Fruit fly (Drosophila melanogaster) whole organism, embryonic: ENCODE measurements around the gene gammaTub37C.
A peak's percentile ranks its signal among the peaks of the same experiment; 100 is the strongest.

ENCODE experiments used
- Aef1 ChIP-seq: fragments of 200-800 bp; sonication (Bioruptor generic); IDR thresholded peaks from 3 replicates; pipeline ENCODE4 v1.3.6; 2022; ENCODE audit warnings: missing biosample characterization, missing genetic modification characterization
- CG10462 ChIP-seq: fragments of 200-800 bp; sonication (Bioruptor generic); optimal IDR thresholded peaks from 2 replicates; lab custom pipeline; 2016; ENCODE audit warnings: missing biosample characterization, missing genetic modification characterization
- CG10543 ChIP-seq: fragments of 200-800 bp; sonication (Bioruptor generic); optimal IDR thresholded peaks from 3 replicates; lab custom pipeline; 2017; ENCODE audit warnings: missing biosample characterization, mild to moderate bottlenecking, missing genetic modification characterization, moderate library complexity
- CG10565 ChIP-seq: fragments of 200-800 bp; sonication (Bioruptor generic); optimal IDR thresholded peaks from 3 replicates; lab custom pipeline; 2016; ENCODE audit warnings: missing biosample characterization, mild to moderate bottlenecking, missing genetic modification characterization
- CG11456 ChIP-seq: fragments of 200-800 bp; sonication (Bioruptor generic); IDR thresholded peaks from 3 replicates; pipeline ENCODE4 v1.3.6; 2022; ENCODE audit warnings: missing biosample characterization, missing genetic modification characterization
- CG12104 ChIP-seq: fragments of 200-800 bp; sonication (Bioruptor generic); optimal IDR thresholded peaks from 3 replicates; lab custom pipeline; 2016; ENCODE audit warnings: missing biosample characterization, missing genetic modification characterization
- CG12155 ChIP-seq: fragments of 200-800 bp; sonication (Bioruptor generic); optimal IDR thresholded peaks from 3 replicates; lab custom pipeline; 2016; ENCODE audit warnings: missing biosample characterization, missing genetic modification characterization
- CG1233 ChIP-seq: fragments of 200-800 bp; sonication (Bioruptor generic); optimal IDR thresholded peaks from 4 replicates; lab custom pipeline; 2018; ENCODE audit warnings: missing biosample characterization, mild to moderate bottlenecking, missing genetic modification characterization
- CG12659 ChIP-seq: fragments of 200-800 bp; sonication (Bioruptor generic); optimal IDR thresholded peaks from 3 replicates; lab custom pipeline; 2017; ENCODE audit warnings: mild to moderate bottlenecking, missing biosample characterization, missing genetic modification reagents, missing genetic modification characterization
- CG13624 ChIP-seq: fragments of 200-800 bp; sonication (Bioruptor generic); optimal IDR thresholded peaks from 2 replicates; lab custom pipeline; 2016; ENCODE audit warnings: missing biosample characterization, missing genetic modification characterization
- CG13775 ChIP-seq: fragments of 200-800 bp; sonication (Bioruptor generic); optimal IDR thresholded peaks from 3 replicates; lab custom pipeline; 2017; ENCODE audit warnings: missing biosample characterization, mild to moderate bottlenecking, missing genetic modification characterization
- CG15269 ChIP-seq: fragments of 200-800 bp; sonication (Bioruptor generic); optimal IDR thresholded peaks from 2 replicates; lab custom pipeline; 2018; ENCODE audit warnings: missing biosample characterization, mild to moderate bottlenecking, missing genetic modification characterization, moderate library complexity
- CG18011 ChIP-seq: fragments of 200-800 bp; sonication (Bioruptor generic); optimal IDR thresholded peaks from 2 replicates; lab custom pipeline; 2017; ENCODE audit warnings: missing biosample characterization, missing genetic modification characterization, mild to moderate bottlenecking, moderate library complexity, missing genotype
- CG2678 ChIP-seq: fragments of 200-800 bp; sonication (Bioruptor generic); optimal IDR thresholded peaks from 3 replicates; lab custom pipeline; 2019; ENCODE audit warnings: missing biosample characterization, mild to moderate bottlenecking, missing genetic modification characterization, moderate library complexity
- CG31388 ChIP-seq: fragments of 200-800 bp; sonication (Bioruptor generic); optimal IDR thresholded peaks from 2 replicates; lab custom pipeline; 2016; ENCODE audit warnings: missing biosample characterization, missing genetic modification characterization
- CG32772 ChIP-seq: fragments of 200-800 bp; sonication (Bioruptor generic); IDR thresholded peaks from 2 replicates; pipeline ENCODE4 v1.3.6; 2022; ENCODE audit warnings: missing biosample characterization, missing genetic modification characterization
- CG3726 ChIP-seq: fragments of 200-800 bp; sonication (Bioruptor generic); IDR thresholded peaks from 3 replicates; pipeline ENCODE4, ENCODE4 v1.3.6; 2022; ENCODE audit warnings: missing biosample characterization, missing genetic modification characterization
- CG6175 ChIP-seq: fragments of 200-800 bp; sonication (Bioruptor generic); IDR thresholded peaks from 3 replicates; pipeline ENCODE4 v1.3.6; 2022; ENCODE audit warnings: missing biosample characterization, missing genetic modification characterization
- CG6254 ChIP-seq: fragments of 200-800 bp; sonication (Bioruptor generic); optimal IDR thresholded peaks from 3 replicates; lab custom pipeline; 2017; ENCODE audit warnings: mild to moderate bottlenecking, missing biosample characterization, missing genetic modification reagents, missing genetic modification characterization
- CG6689 ChIP-seq: fragments of 200-800 bp; sonication (Bioruptor generic); IDR thresholded peaks from 2 replicates; pipeline ENCODE4 v1.3.6; 2022; ENCODE audit warnings: missing biosample characterization, missing genetic modification characterization
- CG7786 ChIP-seq: fragments of 200-800 bp; sonication (Bioruptor generic); optimal IDR thresholded peaks from 2 replicates; lab custom pipeline; 2016; ENCODE audit warnings: missing biosample characterization, missing genetic modification characterization
- CG8290 ChIP-seq, 3 experiments: fragments of 200-800 bp; sonication (Bioruptor generic); optimal IDR thresholded peaks; 2 replicates each; lab custom pipeline; 2016 to 2019; ENCODE audit warnings: missing biosample characterization in 3 of 3, missing genetic modification characterization in 3 of 3, mild to moderate bottlenecking in 2 of 3, moderate library complexity in 1 of 3
- CG9215 ChIP-seq: fragments of 200-800 bp; sonication (Bioruptor generic); IDR thresholded peaks from 2 replicates; pipeline ENCODE4 v1.3.6; 2022; ENCODE audit warnings: missing biosample characterization, missing genetic modification characterization
- CG9817 ChIP-seq: fragments of 200-800 bp; sonication (Bioruptor generic); optimal IDR thresholded peaks from 2 replicates; lab custom pipeline; 2018; ENCODE audit warnings: missing biosample characterization, mild to moderate bottlenecking, missing genetic modification characterization, moderate library complexity
- Dek ChIP-seq: fragments of 200-800 bp; sonication (Bioruptor generic); optimal IDR thresholded peaks from 3 replicates; lab custom pipeline; 2019; ENCODE audit warnings: missing biosample characterization, mild to moderate bottlenecking, missing genetic modification characterization, moderate library complexity
- Dp ChIP-seq: fragments of 200-800 bp; sonication (Bioruptor generic); optimal IDR thresholded peaks from 2 replicates; lab custom pipeline; 2018; ENCODE audit warnings: missing biosample characterization, mild to moderate bottlenecking, missing genetic modification characterization, moderate library complexity
- Fer3 ChIP-seq: fragments of 200-800 bp; sonication (Bioruptor generic); optimal IDR thresholded peaks from 2 replicates; lab custom pipeline; 2018; ENCODE audit warnings: missing biosample characterization, mild to moderate bottlenecking, missing genetic modification characterization, moderate library complexity
- GATAe ChIP-seq: fragments of 200-800 bp; sonication (Bioruptor generic); conservative IDR thresholded peaks from 2 replicates; pipeline ENCODE4 v1.3.6; 2022; ENCODE audit warnings: missing biosample characterization, missing genetic modification characterization
- Hr39 ChIP-seq: fragments of >200 bp; optimal IDR thresholded peaks from 2 replicates; lab custom pipeline; 2017
- Hr78 ChIP-seq, 2 experiments: fragments of 200-800 bp in 1 of 2; fragments of >200 bp in 1 of 2; sonication (Bioruptor generic) in 1 of 2; optimal IDR thresholded peaks; 2 replicates each; lab custom pipeline; 2017 to 2019; ENCODE audit warnings: missing biosample characterization in 2 of 2, missing genetic modification characterization in 2 of 2, mild to moderate bottlenecking in 1 of 2, moderate library complexity in 1 of 2
- MTF-1 ChIP-seq: fragments of 200-800 bp; sonication (Bioruptor generic); optimal IDR thresholded peaks from 2 replicates; lab custom pipeline; 2018; ENCODE audit warnings: missing biosample characterization, mild to moderate bottlenecking, missing genetic modification characterization, borderline replicate concordance
- Pdp1 ChIP-seq, 2 experiments: fragments of 200-800 bp; sonication (Bioruptor generic); optimal IDR thresholded peaks; 3 replicates each; lab custom pipeline; 2016; ENCODE audit warnings: missing biosample characterization in 2 of 2, missing genetic modification characterization in 2 of 2, mild to moderate bottlenecking in 1 of 2, moderate library complexity in 1 of 2
- Rfx ChIP-seq: fragments of 200-800 bp; sonication (Bioruptor generic); IDR thresholded peaks from 2 replicates; pipeline ENCODE4 v1.3.6; 2022; ENCODE audit warnings: missing biosample characterization, missing genetic modification characterization
- Trl ChIP-seq, 3 experiments: fragments of >200 bp in 2 of 3; fragments of 200-800 bp in 1 of 3; sonication (Bioruptor generic) in 1 of 3; optimal IDR thresholded peaks; 2 replicates in 1 of 3; 3 replicates in 2 of 3; lab custom pipeline; 2016 to 2017; ENCODE audit warnings: missing biosample characterization in 1 of 3, missing genetic modification characterization in 1 of 3
- dm ChIP-seq: fragments of 200-800 bp; sonication (Bioruptor generic); optimal IDR thresholded peaks from 3 replicates; lab custom pipeline; 2016; ENCODE audit warnings: missing biosample characterization, missing genetic modification characterization
- dmrt99B ChIP-seq: fragments of 200-800 bp; sonication (Bioruptor generic); optimal IDR thresholded peaks from 2 replicates; lab custom pipeline; 2018; ENCODE audit warnings: missing biosample characterization, mild to moderate bottlenecking, missing genetic modification characterization, moderate library complexity
- ems ChIP-seq: fragments of 200-800 bp; sonication (Bioruptor generic); optimal IDR thresholded peaks from 3 replicates; lab custom pipeline; 2016; ENCODE audit warnings: missing biosample characterization, missing genetic modification characterization
- gcm ChIP-seq: fragments of 200-800 bp; sonication (Bioruptor generic); optimal IDR thresholded peaks from 2 replicates; lab custom pipeline; 2019; ENCODE audit warnings: missing biosample characterization, mild to moderate bottlenecking, missing genetic modification characterization, moderate library complexity
- gcm2 ChIP-seq: fragments of 200-800 bp; sonication (Bioruptor generic); optimal IDR thresholded peaks from 2 replicates; lab custom pipeline; 2016; ENCODE audit warnings: missing biosample characterization, missing genetic modification characterization
- gem ChIP-seq: fragments of 200-800 bp; sonication (Bioruptor generic); optimal IDR thresholded peaks from 2 replicates; lab custom pipeline; 2019; ENCODE audit warnings: missing biosample characterization, mild to moderate bottlenecking, missing genetic modification characterization, moderate library complexity
- gro ChIP-seq: fragments of 200-800 bp; sonication (Bioruptor generic); optimal IDR thresholded peaks from 2 replicates; lab custom pipeline; 2016; ENCODE audit warnings: missing biosample characterization, missing genetic modification characterization
- insv ChIP-seq, 2 experiments: fragments of 200-800 bp; sonication (Bioruptor generic); optimal IDR thresholded peaks; 3 replicates each; lab custom pipeline; 2016 to 2018; ENCODE audit warnings: missing biosample characterization in 2 of 2, missing genetic modification characterization in 2 of 2
- lab ChIP-seq: fragments of 200-800 bp; sonication (Bioruptor generic); optimal IDR thresholded peaks from 3 replicates; lab custom pipeline; 2017; ENCODE audit warnings: missing biosample characterization, missing genetic modification characterization, mild to moderate bottlenecking, moderate library complexity, missing genetic modification reagents
- mld ChIP-seq: fragments of 200-800 bp; sonication (Bioruptor generic); IDR thresholded peaks from 3 replicates; pipeline ENCODE4 v1.3.6; 2022; ENCODE audit warnings: missing biosample characterization, missing genetic modification characterization; ENCODE audit not compliant: partially characterized antibody
- nerfin-2 ChIP-seq: fragments of 200-800 bp; sonication (Bioruptor generic); IDR thresholded peaks from 2 replicates; pipeline ENCODE4 v1.3.6; 2022; ENCODE audit warnings: missing biosample characterization, missing genetic modification characterization; ENCODE audit not compliant: partially characterized antibody
- seq ChIP-seq: fragments of 200-800 bp; sonication (Bioruptor generic); IDR thresholded peaks from 2 replicates; pipeline ENCODE4 v1.3.6; 2022; ENCODE audit warnings: missing biosample characterization, missing genetic modification characterization
- usp ChIP-seq: fragments of >200 bp; optimal IDR thresholded peaks from 2 replicates; lab custom pipeline; 2017; ENCODE audit warnings: missing biosample characterization, missing genetic modification characterization
- wek ChIP-seq: fragments of 200-800 bp; sonication (Bioruptor generic); optimal IDR thresholded peaks from 3 replicates; lab custom pipeline; 2018; ENCODE audit warnings: missing biosample characterization, mild to moderate bottlenecking, missing genetic modification characterization, moderate library complexity

Gene gammaTub37C

DNA sequence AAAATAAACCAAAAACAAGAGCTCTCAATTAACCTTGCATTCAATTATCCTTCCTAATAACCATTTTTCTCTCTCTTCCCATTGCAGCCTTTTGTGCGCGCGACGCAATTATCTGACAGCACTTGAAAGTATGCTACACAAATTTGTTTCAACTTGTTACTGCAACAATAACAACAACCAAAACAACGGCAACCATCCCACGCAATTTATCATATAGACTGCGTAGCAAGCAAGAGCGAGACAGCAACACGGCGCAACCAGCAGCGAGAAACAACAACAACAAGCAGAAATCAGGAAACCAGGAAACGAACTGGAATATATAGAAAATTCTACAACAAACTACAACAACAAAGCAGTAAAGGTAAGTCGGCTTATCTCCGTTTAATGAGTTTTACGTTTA lies 19.5 kb downstream of the gammaTub37C start (continued):
- TF ChIP-seq wek (GFP tag; lab: Kevin White, UChicago) (no peak), gcm (no peak), lab (GFP tag; lab: Kevin White, UChicago) (no peak), Aef1 (GFP tag; lab: Robert Waterston, UW) (peak; percentile 61; the same call in 2 of the 3 replicates), CG8290 (GFP tag; optimal IDR thresholded peaks at IDR 0.05; lab: Kevin White, UChicago) (no peak), CG8290 (tag; optimal IDR thresholded peaks at IDR 0.05; lab: Kevin White, UChicago) (peak in 1 of 2 experiments; percentile 61), CG6175 (GFP tag; lab: Robert Waterston, UW) (peak; percentile 59; the same call in 2 of the 3 replicates), Trl (optimal IDR thresholded peaks at IDR 0.05; lab: Kevin White, UChicago) (no peak), Trl (GFP tag; optimal IDR thresholded peaks at IDR 0.05; lab: Kevin White, UChicago) (no peak), Fer3 (tag; lab: Kevin White, UChicago) (no peak), CG6689 (GFP tag; lab: Robert Waterston, UW) (no peak), gem (tag; lab: Kevin White, UChicago) (no peak), CG31388 (GFP tag; lab: Kevin White, UChicago) (no peak), CG10462 (GFP tag; lab: Kevin White, UChicago) (no peak), CG12104 (GFP tag; lab: Kevin White, UChicago) (no peak), CG2678 (tag; lab: Kevin White, UChicago) (no peak), CG3726 (GFP tag; lab: Robert Waterston, UW) (no peak), CG18011 (GFP tag; lab: Kevin White, UChicago) (no peak), Pdp1 (GFP tag; optimal IDR thresholded peaks at IDR 0.05; lab: Kevin White, UChicago) (no peak), CG10565 (GFP tag; lab: Kevin White, UChicago) (no peak), Hr39 (lab: Kevin White, UChicago) (no peak), CG12659 (no peak), CG32772 (GFP tag; lab: Robert Waterston, UW) (no peak), GATAe (GFP tag; lab: Robert Waterston, UW) (no peak), mld (no peak), gro (GFP tag; lab: Kevin White, UChicago) (no peak), insv (GFP tag; optimal IDR thresholded peaks at IDR 0.05; lab: Kevin White, UChicago) (no peak), usp (GFP tag; lab: Kevin White, UChicago) (no peak), CG11456 (GFP tag; lab: Robert Waterston, UW) (no peak), CG12155 (GFP tag; lab: Kevin White, UChicago) (no peak), ems (GFP tag; lab: Kevin White, UChicago) (no peak), CG9817 (no peak), gcm2 (GFP tag; lab: Kevin White, UChicago) (no peak), CG15269 (tag; lab: Kevin White, UChicago) (no peak), Rfx (GFP tag; lab: Robert Waterston, UW) (no peak), dm (GFP tag; lab: Kevin White, UChicago) (no peak), Dek (tag; lab: Kevin White, UChicago) (peak; percentile 11), dmrt99B (tag; lab: Kevin White, UChicago) (no peak), CG10543 (GFP tag; lab: Kevin White, UChicago) (no peak), CG7786 (GFP tag; lab: Kevin White, UChicago) (no peak), MTF-1 (GFP tag; lab: Kevin White, UChicago) (no peak), CG6254 (GFP tag; lab: Kevin White, UChicago) (no peak), CG13775 (no peak), nerfin-2 (no peak), CG9215 (GFP tag; lab: Robert Waterston, UW) (no peak), CG13624 (GFP tag; lab: Kevin White, UChicago) (peak; percentile 83), CG1233 (GFP tag; lab: Kevin White, UChicago) (no peak), seq (GFP tag; lab: Robert Waterston, UW) (no peak), Hr78 (GFP tag; optimal IDR thresholded peaks at IDR 0.05; lab: Kevin White, UChicago) (no peak), Dp (GFP tag; lab: Kevin White, UChicago) (no peak)
